Worm (Caenorhabditis elegans) whole organism, L3 larva: Measurements from ENCODE around the gene sago-1.

ENCODE experiments used
- aly-2 ChIP-seq: fragments of 150-350 bp; optimal IDR thresholded peaks from 2 replicates; lab custom pipeline; 2014; ENCODE audit warnings: missing biosample characterization, missing genetic modification characterization
- egl-27 ChIP-seq: sonication (generic microtip); optimal IDR thresholded peaks from 4 replicates; lab custom pipeline; 2017; ENCODE audit warnings: missing biosample characterization, missing genetic modification reagents, missing genetic modification characterization
- nhr-12 ChIP-seq: fragments of 150-350 bp; optimal IDR thresholded peaks from 2 replicates; lab custom pipeline; 2014; ENCODE audit warnings: missing biosample characterization, missing genetic modification characterization
- nhr-25 ChIP-seq: sonication (generic microtip); optimal IDR thresholded peaks from 2 replicates; lab custom pipeline; 2017; ENCODE audit warnings: missing biosample characterization, missing genetic modification characterization
- zag-1 ChIP-seq: fragments of 150-350 bp; optimal IDR thresholded peaks from 2 replicates; lab custom pipeline; 2014; ENCODE audit warnings: missing biosample characterization, missing genetic modification characterization

- TF ChIP-seq zag-1 (tag; lab: Kevin White, UChicago) (no peak), nhr-25 (no peak), aly-2 (tag; lab: Kevin White, UChicago) (no peak), egl-27 (no peak), nhr-12 (tag; lab: Kevin White, UChicago) (no peak)
Measured at ce11 chrV:6328897-6329296, 25.3 kb downstream of the sago-1 start, which contains the start of gene T28C12.2.
